Worm (Caenorhabditis elegans): ENCODE results near the gene math-41.

Gene math-41

ce11 chrII:1878663-1879062 is 54.2 kb downstream of the math-41 start, which contains the start of gene math-16:
Gene math-16 (minus strand): TSS chrII:1878763.
- no peak for TF ChIP-seq tab-1 (GFP tag; IDR thresholded peaks at IDR 0.05)
- TF ChIP-seq flt-1 (GFP tag; IDR thresholded peaks at IDR 0.05) = no peak
- TF ChIP-seq klf-2 (GFP tag; conservative IDR thresholded peaks at IDR 0.05) = no peak
- TF ChIP-seq ztf-23 (GFP tag; IDR thresholded peaks at IDR 0.05) = no peak
- TF ChIP-seq cog-1 (tag; optimal IDR thresholded peaks at IDR 0.05) = no peak
- no peak for TF ChIP-seq T22C8.4 (GFP tag; IDR thresholded peaks at IDR 0.05)
- no peak for TF ChIP-seq ref-1 (GFP tag; conservative IDR thresholded peaks at IDR 0.05)
- TF ChIP-seq med-1 (GFP tag; optimal IDR thresholded peaks at IDR 0.05; ENCODE audit: insufficient read depth) = no peak
- TF ChIP-seq ztf-29 (GFP tag; IDR thresholded peaks at IDR 0.05) = no peak

Measured in whole organism, midembryonic.